Worm (Caenorhabditis elegans) whole organism, L1 larva: Measurements from ENCODE around the gene F53B2.8.

ENCODE experiments used
- aha-1 ChIP-seq: fragments of 150-350 bp; optimal IDR thresholded peaks from 2 replicates; lab custom pipeline; 2014; ENCODE audit warnings: missing biosample characterization, missing genetic modification characterization
- blmp-1 ChIP-seq: fragments of 150-350 bp; optimal IDR thresholded peaks from 2 replicates; lab custom pipeline; 2014; ENCODE audit warnings: missing biosample characterization, missing genetic modification characterization
- ceh-82 ChIP-seq, 3 experiments: fragments of 150-350 bp in 1 of 3; sonication (generic microtip) in 2 of 3; optimal IDR thresholded peaks; 2 replicates each; lab custom pipeline; 2014 to 2017; ENCODE audit warnings: missing biosample characterization in 3 of 3, missing genetic modification characterization in 3 of 3
- ceh-90 ChIP-seq: sonication (generic microtip); optimal IDR thresholded peaks from 2 replicates; lab custom pipeline; 2016; ENCODE audit warnings: missing genetic modification characterization, missing compliant biosample characterization
- efl-1 ChIP-seq, 4 experiments: fragments of 150-350 bp; optimal IDR thresholded peaks in 3 of 4; peaks in 1 of 4; 1 replicate in 1 of 4; 2 replicates in 3 of 4; lab custom pipeline; 2014; ENCODE audit warnings: missing biosample characterization in 2 of 4, missing genetic modification characterization in 2 of 4, missing genetic modification reagents in 2 of 4
- fos-1 ChIP-seq: fragments of 150-350 bp; optimal IDR thresholded peaks from 2 replicates; lab custom pipeline; 2014; ENCODE audit warnings: missing biosample characterization, missing genetic modification characterization
- lin-39 ChIP-seq: fragments of 150-350 bp; optimal IDR thresholded peaks from 2 replicates; lab custom pipeline; 2014; ENCODE audit warnings: missing biosample characterization, missing genetic modification reagents, missing genetic modification characterization
- lsy-2 ChIP-seq, 2 experiments: fragments of 150-350 bp; optimal IDR thresholded peaks; 2 replicates each; lab custom pipeline; 2014; ENCODE audit warnings: missing biosample characterization in 2 of 2, missing genetic modification characterization in 2 of 2
- mdl-1 ChIP-seq, 2 experiments: fragments of 150-350 bp; optimal IDR thresholded peaks; 2 replicates each; lab custom pipeline; 2014 to 2017; ENCODE audit warnings: missing biosample characterization in 2 of 2, missing genetic modification characterization in 2 of 2, inconsistent platforms in 1 of 2
- nhr-237 ChIP-seq: fragments of 150-350 bp; optimal IDR thresholded peaks from 2 replicates; lab custom pipeline; 2014; ENCODE audit warnings: missing biosample characterization, missing genetic modification characterization
- snpc-4 ChIP-seq: fragments of 150-350 bp; optimal IDR thresholded peaks from 2 replicates; lab custom pipeline; 2014; ENCODE audit warnings: missing biosample characterization, missing genetic modification characterization
- snu-23 ChIP-seq: sonication (generic microtip); optimal IDR thresholded peaks from 2 replicates; lab custom pipeline; 2016; ENCODE audit warnings: missing genetic modification characterization, missing compliant biosample characterization
- unc-62 ChIP-seq: fragments of 150-350 bp; optimal IDR thresholded peaks from 2 replicates; lab custom pipeline; 2014; ENCODE audit warnings: missing biosample characterization, missing genetic modification reagents, missing genetic modification characterization
- unc-86 ChIP-seq: sonication (generic microtip); optimal IDR thresholded peaks from 2 replicates; lab custom pipeline; 2016; ENCODE audit warnings: missing genetic modification characterization, missing compliant biosample characterization

DNA sequence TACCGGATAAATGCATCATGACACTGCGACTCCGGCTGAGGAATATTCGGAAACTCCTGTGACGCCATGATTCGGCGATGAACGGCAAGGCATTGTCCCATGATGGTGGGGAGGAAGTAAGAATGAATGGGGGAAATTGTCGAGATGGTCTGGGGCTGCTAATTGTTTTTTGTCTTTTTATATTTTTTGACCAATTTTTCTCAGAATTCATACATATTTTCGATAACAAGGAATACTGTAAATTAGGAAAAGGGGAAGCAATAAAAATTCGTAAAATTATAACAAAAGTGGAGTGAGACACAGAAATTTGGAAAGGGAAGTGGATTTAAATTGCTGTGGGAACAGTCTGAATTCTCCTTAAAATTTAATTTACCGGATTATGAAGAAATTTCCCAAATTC, 1.8 kb downstream of the F53B2.8 start, which contains the start of gene eak-4:
- TF ChIP-seq snu-23 (no peak), nhr-237 (tag; lab: Kevin White, UChicago) (no peak), lin-39 (tag; lab: Kevin White, UChicago) (no peak), unc-86 (tag; lab: Kevin White, UChicago) (no peak), blmp-1 (tag; lab: Kevin White, UChicago) (no peak), ceh-82 (tag; optimal IDR thresholded peaks at IDR 0.05; lab: Kevin White, UChicago) (no peak), snpc-4 (tag; lab: Kevin White, UChicago) (no peak), mdl-1 (tag; optimal IDR thresholded peaks at IDR 0.05; lab: Kevin White, UChicago) (no peak), aha-1 (no peak), fos-1 (tag; lab: Kevin White, UChicago) (no peak), unc-62 (GFP tag; lab: Kevin White, UChicago) (no peak), ceh-90 (tag; lab: Kevin White, UChicago) (no peak), lsy-2 (tag; optimal IDR thresholded peaks at IDR 0.05; lab: Kevin White, UChicago) (no peak), efl-1 (optimal IDR thresholded peaks at IDR 0.05; lab: Kevin White, UChicago) (no peak), efl-1 (GFP tag; optimal IDR thresholded peaks at IDR 0.05 in 1 of 2; lab: Kevin White, UChicago) (no peak)
